Fruit fly (Drosophila melanogaster) Kc167 (cell line): ENCODE measurements around the gene CG12481.

Source experiments
- h ChIP-seq: fragments of >200 bp; optimal IDR thresholded peaks from 3 replicates; lab custom pipeline; 2018; ENCODE audit warnings: missing external identifiers
- psq ChIP-seq: fragments of >200 bp; optimal IDR thresholded peaks from 2 replicates; lab custom pipeline; 2017; ENCODE audit warnings: missing external identifiers

- TF ChIP-seq h (no peak), psq (lab: Kevin White, UChicago) (no peak)
Measured at dm6 chrX:14180728-14181127, 6.3 kb upstream of the CG12481 start, which contains the start of gene CG11584.
